Worm (Caenorhabditis elegans) whole organism, L3 larva: ENCODE data around the gene sbt-1.

Source experiments
- ama-1 ChIP-seq: fragments of 150-350 bp; optimal IDR thresholded peaks from 2 replicates; lab custom pipeline; 2018
- elt-3 ChIP-seq, 3 experiments: fragments of 150-350 bp in 1 of 3; sonication (generic microtip) in 2 of 3; optimal IDR thresholded peaks; 2 replicates in 2 of 3; 4 replicates in 1 of 3; lab custom pipeline; 2014 to 2017; ENCODE audit warnings: missing biosample characterization in 3 of 3, missing genetic modification characterization in 3 of 3
- fos-1 ChIP-seq: fragments of 150-350 bp; optimal IDR thresholded peaks from 2 replicates; lab custom pipeline; 2014; ENCODE audit warnings: missing biosample characterization, missing genetic modification characterization
- lin-39 ChIP-seq: fragments of 150-350 bp; optimal IDR thresholded peaks from 2 replicates; lab custom pipeline; 2018; ENCODE audit warnings: missing biosample characterization, missing genetic modification reagents, missing genetic modification characterization
- mdl-1 ChIP-seq: fragments of 150-350 bp; optimal IDR thresholded peaks from 2 replicates; lab custom pipeline; 2014; ENCODE audit warnings: missing biosample characterization, missing genetic modification characterization
- tbx-2 ChIP-seq: sonication (generic microtip); optimal IDR thresholded peaks from 2 replicates; lab custom pipeline; 2016; ENCODE audit warnings: mild to moderate bottlenecking, missing genetic modification characterization, missing compliant biosample characterization

DNA sequence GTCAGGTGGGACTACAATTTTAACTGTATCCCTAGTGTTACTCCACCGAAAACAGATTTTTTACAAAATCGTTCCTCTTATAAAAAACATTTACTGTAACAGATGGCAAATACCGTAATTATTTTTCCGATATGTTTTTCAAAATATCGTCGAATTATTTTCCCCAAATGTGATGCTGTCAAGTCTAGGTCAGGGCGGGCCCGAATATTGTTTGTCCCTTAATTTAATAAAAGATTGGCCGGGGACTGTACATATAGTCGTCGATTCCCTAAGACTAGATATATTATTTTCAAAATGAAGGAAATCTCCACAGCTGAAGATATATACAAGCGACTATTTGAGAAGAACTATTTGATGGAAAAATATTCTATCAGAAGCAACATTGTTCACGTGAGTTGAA is 30.8 kb downstream of the sbt-1 start, which contains the start of gene sdf-9:
- TF ChIP-seq mdl-1 (tag; lab: Kevin White, UChicago) = no peak
- no peak for TF ChIP-seq lin-39 (tag; lab: Kevin White, UChicago)
- TF ChIP-seq fos-1 (tag; lab: Kevin White, UChicago) = no peak
- no peak for TF ChIP-seq ama-1 (lab: Kevin White, UChicago)
- no peak for TF ChIP-seq elt-3 (tag; optimal IDR thresholded peaks at IDR 0.05; lab: Kevin White, UChicago)
- no peak for TF ChIP-seq tbx-2 (tag; lab: Kevin White, UChicago)
